Worm (Caenorhabditis elegans): ENCODE measurements around the gene srt-33.

The srt-33 gene

DNA sequence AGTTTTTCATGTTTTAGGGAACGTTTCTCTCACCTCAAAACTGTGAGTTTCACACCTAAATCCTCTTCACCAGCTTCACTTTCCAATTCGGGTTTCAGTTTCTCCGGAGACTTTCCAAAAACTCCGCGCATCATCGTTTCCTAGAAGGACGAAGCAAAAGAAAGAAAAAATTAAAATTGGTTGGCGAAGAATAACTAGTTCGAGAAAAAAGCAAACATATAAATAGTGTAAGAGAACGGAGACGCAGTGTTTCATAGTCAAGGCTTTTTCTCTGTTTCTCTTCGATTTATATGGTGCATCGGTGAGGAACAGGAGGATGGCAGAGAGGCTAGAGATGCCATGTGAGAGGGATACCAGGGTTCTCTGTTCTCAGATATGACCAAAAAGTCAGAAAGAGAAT lies 43.1 kb upstream of the srt-33 start, which contains the start of gene F47B8.3 (continued):
- TF ChIP-seq skn-1 (tag; optimal IDR thresholded peaks at IDR 0.05) (no peak), ceh-88 (GFP tag; IDR thresholded peaks at IDR 0.05) (no peak), elt-3 (tag; optimal IDR thresholded peaks at IDR 0.05) (no peak), alr-1 (tag; optimal IDR thresholded peaks at IDR 0.05; ENCODE audit: borderline replicate concordance) (no peak), nhr-90 (tag; optimal IDR thresholded peaks at IDR 0.05; ENCODE audit: poor library complexity) (peak; percentile 1), mep-1 (tag; optimal IDR thresholded peaks at IDR 0.05) (peak; percentile 77), tlp-1 (tag; optimal IDR thresholded peaks at IDR 0.05) (no peak), fkh-10 (GFP tag; optimal IDR thresholded peaks at IDR 0.05) (no peak), egl-27 (tag; optimal IDR thresholded peaks at IDR 0.05) (no peak), C04F5.9 (tag; optimal IDR thresholded peaks at IDR 0.05) (no peak), mab-9 (GFP tag; IDR thresholded peaks at IDR 0.05) (no peak), irx-1 (tag; optimal IDR thresholded peaks at IDR 0.05) (no peak), nhr-19 (GFP tag; conservative IDR thresholded peaks at IDR 0.05) (peak; percentile 20; the same call in 1 of the 2 replicates), ces-1 (GFP tag; optimal IDR thresholded peaks at IDR 0.05) (no peak), sup-37 (GFP tag; optimal IDR thresholded peaks at IDR 0.05) (no peak), swsn-7 (tag; optimal IDR thresholded peaks at IDR 0.05) (peak; percentile 40), nhr-28 (tag; optimal IDR thresholded peaks at IDR 0.05) (no peak), lsy-2 (tag; optimal IDR thresholded peaks at IDR 0.05) (peak; percentile 19 to 60), zip-4 (GFP tag; optimal IDR thresholded peaks at IDR 0.05) (no peak), snpc-4 (tag; optimal IDR thresholded peaks at IDR 0.05) (peak; percentile 55), sptf-1 (tag; optimal IDR thresholded peaks at IDR 0.05) (no peak), unc-62 (GFP tag; optimal IDR thresholded peaks at IDR 0.05) (no peak), nhr-85 (tag) (no peak), rnt-1 (tag; optimal IDR thresholded peaks at IDR 0.05) (peak; percentile 47), aha-1 (tag; optimal IDR thresholded peaks at IDR 0.05) (no peak), nhr-11 (tag; optimal IDR thresholded peaks at IDR 0.05) (no peak), aly-2 (tag; optimal IDR thresholded peaks at IDR 0.05) (no peak), lin-35 (GFP tag; optimal IDR thresholded peaks at IDR 0.05) (peak; percentile 52 to 57), nhr-71 (tag; optimal IDR thresholded peaks at IDR 0.05) (peak; percentile 62), lin-15B (tag; optimal IDR thresholded peaks at IDR 0.05) (no peak), vab-15 (tag; optimal IDR thresholded peaks at IDR 0.05) (no peak)

DNA sequence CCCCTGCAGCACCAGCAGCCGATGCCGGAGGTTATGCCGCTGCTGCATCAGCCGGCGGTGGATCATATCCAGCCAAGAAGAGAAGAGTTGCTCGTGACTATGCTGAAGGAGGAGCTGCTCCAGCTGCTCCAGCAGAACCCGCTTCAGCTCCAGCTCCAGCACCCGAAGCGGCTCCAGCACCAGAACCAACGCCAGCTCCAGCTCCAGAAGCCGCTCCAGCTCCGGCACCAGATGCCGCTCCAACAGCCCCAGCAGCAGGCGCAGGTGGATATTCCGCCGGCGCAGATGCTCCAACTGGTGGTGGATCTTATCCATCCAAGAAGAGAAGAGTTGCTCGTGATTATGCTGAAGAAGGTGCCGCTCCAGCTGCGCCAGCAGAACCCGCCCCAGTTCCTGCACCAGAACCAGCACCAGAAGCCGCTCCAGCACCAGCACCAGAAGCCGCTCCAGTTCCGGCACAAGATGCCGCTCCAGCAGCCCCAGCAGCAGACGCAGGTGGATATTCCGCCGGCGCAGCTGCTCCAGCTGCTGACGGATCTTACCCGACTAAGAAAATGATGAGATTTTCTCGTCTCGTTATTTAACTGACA lies 41.1 kb upstream of the srt-33 start:
- TF ChIP-seq hpl-2 (GFP tag; optimal IDR thresholded peaks at IDR 0.05) (no peak), efl-1 (optimal IDR thresholded peaks at IDR 0.05) (no peak), efl-1 (GFP tag; optimal IDR thresholded peaks at IDR 0.05 in 1 of 2) (peak in 1 of 2 experiments; percentile 61)

ce11 chrV:14320246-14320645 lies 40.6 kb upstream of the srt-33 start, which contains the start of gene F47B8.14:
TSS of gene F47B8.14 (plus strand) at chrV:14320546.
- TF ChIP-seq nhr-11 (tag; optimal IDR thresholded peaks at IDR 0.05), result no peak
- TF ChIP-seq efl-1 (optimal IDR thresholded peaks at IDR 0.05), result no peak
- TF ChIP-seq efl-1 (GFP tag; optimal IDR thresholded peaks at IDR 0.05 in 1 of 2), result no peak
- TF ChIP-seq elt-2 (tag; optimal IDR thresholded peaks at IDR 0.05), result no peak
- no peak for TF ChIP-seq rnt-1 (tag; optimal IDR thresholded peaks at IDR 0.05)
- TF ChIP-seq ceh-82 (tag; optimal IDR thresholded peaks at IDR 0.05), result no peak
- no peak for TF ChIP-seq elt-3 (tag; optimal IDR thresholded peaks at IDR 0.05)
- TF ChIP-seq grh-1 (GFP tag; IDR thresholded peaks at IDR 0.05), result no peak
- TF ChIP-seq aly-2 (tag; optimal IDR thresholded peaks at IDR 0.05), result no peak
- no peak for TF ChIP-seq ceh-8 (GFP tag; optimal IDR thresholded peaks at IDR 0.05)
- TF ChIP-seq dsc-1 (tag; optimal IDR thresholded peaks at IDR 0.05), result no peak
- no peak for TF ChIP-seq ceh-63 (GFP tag; optimal IDR thresholded peaks at IDR 0.05)
- TF ChIP-seq hlh-17 (GFP tag; optimal IDR thresholded peaks at IDR 0.05; ENCODE audit: borderline replicate concordance), result no peak
- TF ChIP-seq unc-30 (tag; optimal IDR thresholded peaks at IDR 0.05), result no peak
- TF ChIP-seq nhr-20 (tag; optimal IDR thresholded peaks at IDR 0.05), result no peak

Measured in whole organism, L1 larva.